Worm (Caenorhabditis elegans): ENCODE data around the gene K08E7.6.

K08E7.6 gene

DNA sequence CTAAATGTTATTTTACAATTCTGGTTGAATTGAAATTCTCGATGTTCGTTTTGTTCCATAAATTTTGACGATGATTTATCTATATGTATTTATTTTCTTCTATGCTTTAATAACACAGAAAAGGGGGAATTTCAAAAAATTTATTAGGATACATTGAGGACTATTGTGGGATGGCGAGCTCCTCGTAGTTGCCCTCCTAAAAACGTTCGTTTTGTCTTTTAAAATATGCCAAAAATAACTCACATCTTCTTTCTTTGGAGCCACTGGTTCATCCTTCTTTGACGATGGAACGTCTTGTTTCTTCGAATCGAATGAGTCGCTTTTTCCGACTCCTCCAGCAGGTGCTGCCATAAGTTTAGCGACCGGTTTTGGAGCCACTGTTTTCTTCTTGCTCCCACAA, 10.4 kb downstream of the K08E7.6 start:
- no peak for TF ChIP-seq med-1 (GFP tag; optimal IDR thresholded peaks at IDR 0.05; ENCODE audit: insufficient read depth)
- no peak for TF ChIP-seq ref-1 (GFP tag; conservative IDR thresholded peaks at IDR 0.05)
- no peak for TF ChIP-seq tab-1 (GFP tag; IDR thresholded peaks at IDR 0.05)

ce11 chrIV:12567176-12567892, 13.6 kb downstream of the K08E7.6 start, which contains the start of the genes hsb-1 and let-99:
hsb-1 (minus strand) TSS chrIV:12567226.
let-99 (plus strand) TSS chrIV:12567842.
- TF ChIP-seq cog-1 (tag; optimal IDR thresholded peaks at IDR 0.05) (no peak), flt-1 (GFP tag; IDR thresholded peaks at IDR 0.05) (no peak), med-1 (GFP tag; optimal IDR thresholded peaks at IDR 0.05; ENCODE audit: insufficient read depth) (no peak), ref-1 (GFP tag; conservative IDR thresholded peaks at IDR 0.05) (no peak), klf-2 (GFP tag; conservative IDR thresholded peaks at IDR 0.05) (no peak)

DNA sequence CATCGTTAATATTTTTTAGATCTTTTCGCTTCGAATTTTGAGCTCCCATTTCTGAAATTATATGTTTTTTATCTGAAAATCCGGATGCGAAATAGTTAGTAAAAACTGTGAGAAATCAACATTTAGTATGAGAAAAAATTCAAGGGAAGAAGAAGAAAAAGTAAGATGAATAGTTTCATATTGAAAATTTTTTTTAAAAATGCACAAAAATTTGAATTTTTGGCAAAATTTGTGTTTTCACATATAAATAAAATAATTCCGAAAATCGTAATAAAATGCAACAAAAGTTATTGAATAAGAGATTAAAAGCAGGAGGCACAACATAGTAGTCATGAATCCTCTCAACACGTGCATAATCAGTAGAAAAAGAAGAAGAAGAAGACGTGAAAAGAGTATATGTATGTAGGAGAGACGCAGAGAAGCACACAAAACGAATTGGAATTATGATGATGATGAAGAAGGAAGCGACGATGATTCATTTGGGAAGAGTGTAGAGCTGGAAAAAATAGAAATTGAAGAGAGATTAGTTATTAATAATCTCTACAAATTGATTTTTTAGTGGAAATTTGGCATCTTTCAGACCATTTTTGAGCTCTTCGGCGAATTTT, 14.9 kb downstream of the K08E7.6 start, which contains the start of gene eak-7:
eak-7 (minus strand) TSS at position 51 of the 608 bp plus-strand sequence.
- TF ChIP-seq ref-1 (GFP tag; conservative IDR thresholded peaks at IDR 0.05), result no peak
- TF ChIP-seq tab-1 (GFP tag; IDR thresholded peaks at IDR 0.05), result no peak
- TF ChIP-seq ztf-23 (GFP tag; IDR thresholded peaks at IDR 0.05), result no peak
- TF ChIP-seq T22C8.4 (GFP tag; IDR thresholded peaks at IDR 0.05), result no peak
- TF ChIP-seq flt-1 (GFP tag; IDR thresholded peaks at IDR 0.05), result no peak
- no peak for TF ChIP-seq cog-1 (tag; optimal IDR thresholded peaks at IDR 0.05)
- TF ChIP-seq klf-2 (GFP tag; conservative IDR thresholded peaks at IDR 0.05), result no peak
- no peak for TF ChIP-seq ztf-29 (GFP tag; IDR thresholded peaks at IDR 0.05)
- TF ChIP-seq med-1 (GFP tag; optimal IDR thresholded peaks at IDR 0.05; ENCODE audit: insufficient read depth), result no peak

DNA sequence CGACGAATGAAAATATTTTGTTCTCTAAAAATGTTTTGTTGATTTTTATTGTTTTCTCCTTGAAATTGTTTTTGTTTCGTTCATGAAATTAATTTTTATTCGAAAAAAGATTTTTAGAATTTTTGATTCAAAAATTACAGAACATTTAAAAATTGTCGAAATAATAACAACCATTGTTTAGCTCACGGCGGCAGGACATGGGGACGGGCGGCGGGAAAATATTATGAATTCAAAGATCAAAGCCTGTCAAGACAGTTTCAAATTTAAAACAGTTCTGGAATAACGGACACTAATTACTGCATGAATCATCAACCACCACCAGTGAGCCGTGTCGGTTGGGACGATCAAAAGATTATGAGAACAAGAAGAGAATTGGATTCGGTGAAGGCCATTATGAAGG, 20.4 kb downstream of the K08E7.6 start, which contains the start of gene snb-7:
snb-7 (plus strand) TSS at position 301 of the 400 bp plus-strand sequence.
- TF ChIP-seq flt-1 (GFP tag; IDR thresholded peaks at IDR 0.05) (no peak), med-1 (GFP tag; optimal IDR thresholded peaks at IDR 0.05; ENCODE audit: insufficient read depth) (no peak), ztf-23 (GFP tag; IDR thresholded peaks at IDR 0.05) (no peak), klf-2 (GFP tag; conservative IDR thresholded peaks at IDR 0.05) (no peak)

DNA sequence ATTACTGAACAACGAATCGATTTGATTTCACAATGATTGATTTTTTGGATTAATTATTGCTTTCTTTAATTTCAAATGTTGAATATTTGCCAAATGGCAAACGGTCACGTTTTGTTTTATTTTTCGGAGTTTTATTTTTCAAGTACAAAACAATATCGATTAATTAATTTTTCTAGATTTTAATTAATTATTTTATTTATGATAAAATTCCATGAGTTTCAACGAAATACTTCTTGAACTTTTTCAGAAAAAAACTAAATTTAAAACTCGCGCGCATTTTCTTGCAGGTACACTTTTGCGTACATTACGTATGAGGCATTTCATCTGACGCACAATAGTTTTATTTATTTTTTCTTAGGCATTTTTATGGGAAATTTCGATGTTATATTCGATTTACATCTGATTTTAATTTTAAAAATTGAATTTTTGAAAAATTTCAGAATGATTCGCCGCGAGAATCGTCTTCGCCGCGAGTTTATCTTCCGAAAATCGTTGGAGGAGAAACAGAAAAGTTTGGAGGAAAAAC, 22.0 kb downstream of the K08E7.6 start, which contains the start of the genes ZK795.2 and ZK795.3:
ZK795.2 (minus strand) TSS at position 51 of the 526 bp plus-strand sequence.
ZK795.3 (plus strand) TSS at position 441 of the 526 bp plus-strand sequence.
- TF ChIP-seq T22C8.4 (GFP tag; IDR thresholded peaks at IDR 0.05), result no peak

ce11 chrIV:12551944-12552343, 29.0 kb downstream of the K08E7.6 start:
- TF ChIP-seq tab-1 (GFP tag; IDR thresholded peaks at IDR 0.05) (no peak), flt-1 (GFP tag; IDR thresholded peaks at IDR 0.05) (no peak), med-1 (GFP tag; optimal IDR thresholded peaks at IDR 0.05; ENCODE audit: insufficient read depth) (no peak), cog-1 (tag; optimal IDR thresholded peaks at IDR 0.05) (no peak), ztf-29 (GFP tag; IDR thresholded peaks at IDR 0.05) (no peak), T22C8.4 (GFP tag; IDR thresholded peaks at IDR 0.05) (no peak), klf-2 (GFP tag; conservative IDR thresholded peaks at IDR 0.05) (no peak), ref-1 (GFP tag; conservative IDR thresholded peaks at IDR 0.05) (no peak)

ce11 chrIV:12549014-12549413, 31.9 kb downstream of the K08E7.6 start:
- no peak for TF ChIP-seq cog-1 (tag; optimal IDR thresholded peaks at IDR 0.05)
- TF ChIP-seq flt-1 (GFP tag; IDR thresholded peaks at IDR 0.05), result no peak
- TF ChIP-seq ref-1 (GFP tag; conservative IDR thresholded peaks at IDR 0.05), result no peak
- TF ChIP-seq med-1 (GFP tag; optimal IDR thresholded peaks at IDR 0.05; ENCODE audit: insufficient read depth), result no peak
- no peak for TF ChIP-seq ztf-29 (GFP tag; IDR thresholded peaks at IDR 0.05)
- no peak for TF ChIP-seq klf-2 (GFP tag; conservative IDR thresholded peaks at IDR 0.05)
- no peak for TF ChIP-seq T22C8.4 (GFP tag; IDR thresholded peaks at IDR 0.05)
- TF ChIP-seq ztf-23 (GFP tag; IDR thresholded peaks at IDR 0.05), result no peak
- TF ChIP-seq tab-1 (GFP tag; IDR thresholded peaks at IDR 0.05), result no peak

DNA sequence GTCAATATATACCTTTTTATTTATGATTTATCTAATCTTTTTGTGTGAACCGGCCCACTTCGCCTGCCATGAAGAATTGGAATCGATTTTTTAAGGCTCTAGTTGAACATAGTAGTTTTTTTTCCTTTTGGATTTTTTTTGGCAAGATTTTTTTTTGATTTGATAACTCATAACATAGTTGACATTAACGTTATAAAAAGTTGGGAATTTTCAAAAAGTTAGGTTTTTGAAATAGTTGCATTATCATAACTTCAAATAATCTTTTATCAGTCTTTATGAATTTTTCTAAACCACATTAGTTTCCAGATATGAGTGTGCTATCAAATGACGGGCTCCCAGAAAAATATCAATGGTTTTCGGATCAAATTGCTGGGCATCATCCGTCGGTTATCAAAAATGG, 33.1 kb downstream of the K08E7.6 start, which contains the start of gene ipmk-1:
ipmk-1 (plus strand) TSS at position 301 of the 400 bp plus-strand sequence.
- TF ChIP-seq ztf-29 (GFP tag; IDR thresholded peaks at IDR 0.05) (no peak), cog-1 (tag; optimal IDR thresholded peaks at IDR 0.05) (no peak), T22C8.4 (GFP tag; IDR thresholded peaks at IDR 0.05) (no peak), ztf-23 (GFP tag; IDR thresholded peaks at IDR 0.05) (no peak), ref-1 (GFP tag; conservative IDR thresholded peaks at IDR 0.05) (no peak), med-1 (GFP tag; optimal IDR thresholded peaks at IDR 0.05; ENCODE audit: insufficient read depth) (no peak), klf-2 (GFP tag; conservative IDR thresholded peaks at IDR 0.05) (no peak), flt-1 (GFP tag; IDR thresholded peaks at IDR 0.05) (no peak), tab-1 (GFP tag; IDR thresholded peaks at IDR 0.05) (no peak)

- TF ChIP-seq flt-1 (GFP tag; IDR thresholded peaks at IDR 0.05), result no peak
- no peak for TF ChIP-seq med-1 (GFP tag; optimal IDR thresholded peaks at IDR 0.05; ENCODE audit: insufficient read depth)
- no peak for TF ChIP-seq ztf-23 (GFP tag; IDR thresholded peaks at IDR 0.05)
- TF ChIP-seq ref-1 (GFP tag; conservative IDR thresholded peaks at IDR 0.05), result no peak
- TF ChIP-seq ztf-29 (GFP tag; IDR thresholded peaks at IDR 0.05), result no peak
- no peak for TF ChIP-seq tab-1 (GFP tag; IDR thresholded peaks at IDR 0.05)
- TF ChIP-seq klf-2 (GFP tag; conservative IDR thresholded peaks at IDR 0.05), result no peak
- TF ChIP-seq cog-1 (tag; optimal IDR thresholded peaks at IDR 0.05), result no peak
- no peak for TF ChIP-seq T22C8.4 (GFP tag; IDR thresholded peaks at IDR 0.05)
Observed at ce11 chrIV:12545902-12546301, 35.0 kb downstream of the K08E7.6 start.

ce11 chrIV:12545393-12545792, 35.6 kb downstream of the K08E7.6 start:
- TF ChIP-seq med-1 (GFP tag; optimal IDR thresholded peaks at IDR 0.05; ENCODE audit: insufficient read depth), result no peak
- TF ChIP-seq tab-1 (GFP tag; IDR thresholded peaks at IDR 0.05), result no peak
- TF ChIP-seq T22C8.4 (GFP tag; IDR thresholded peaks at IDR 0.05), result no peak
- no peak for TF ChIP-seq flt-1 (GFP tag; IDR thresholded peaks at IDR 0.05)
- TF ChIP-seq ztf-23 (GFP tag; IDR thresholded peaks at IDR 0.05), result no peak
- no peak for TF ChIP-seq ref-1 (GFP tag; conservative IDR thresholded peaks at IDR 0.05)
- no peak for TF ChIP-seq ztf-29 (GFP tag; IDR thresholded peaks at IDR 0.05)
- TF ChIP-seq klf-2 (GFP tag; conservative IDR thresholded peaks at IDR 0.05), result no peak
- no peak for TF ChIP-seq cog-1 (tag; optimal IDR thresholded peaks at IDR 0.05)

All from whole organism, midembryonic.